Worm (Caenorhabditis elegans) whole organism, young adult: ENCODE data around the gene sre-5.

Experiments used
- B0019.2 ChIP-seq: fragments of 200-800 bp; sonication (Bioruptor generic); conservative IDR thresholded peaks from 2 replicates; pipeline ENCODE4 v1.3.6; 2022; ENCODE audit warnings: missing genetic modification reagents, missing genetic modification characterization, missing compliant biosample characterization
- C06A6.2 ChIP-seq: fragments of 200-800 bp; sonication (Bioruptor generic); conservative IDR thresholded peaks from 2 replicates; pipeline ENCODE4 v1.3.6; 2022; ENCODE audit warnings: missing genetic modification characterization, missing compliant biosample characterization
- F55B11.4 ChIP-seq: sonication (generic microtip); optimal IDR thresholded peaks from 2 replicates; lab custom pipeline; 2016; ENCODE audit warnings: missing compliant biosample characterization, missing genetic modification characterization, borderline replicate concordance; ENCODE audit not compliant: insufficient read depth
- F57C9.4 ChIP-seq: sonication (generic microtip); optimal IDR thresholded peaks from 2 replicates; lab custom pipeline; 2017; ENCODE audit warnings: mild to moderate bottlenecking, missing genetic modification characterization, missing compliant biosample characterization
- K12H6.12 ChIP-seq: fragments of 200-800 bp; sonication (Bioruptor generic); optimal IDR thresholded peaks from 2 replicates; lab custom pipeline; 2018; ENCODE audit warnings: mild to moderate bottlenecking, missing genetic modification characterization, missing compliant biosample characterization
- T07F8.4 ChIP-seq: sonication (generic microtip); optimal IDR thresholded peaks from 2 replicates; lab custom pipeline; 2016; ENCODE audit warnings: mild to moderate bottlenecking, missing genetic modification characterization, moderate library complexity, missing compliant biosample characterization
- Y53F4B.3 ChIP-seq: fragments of 200-800 bp; sonication (Bioruptor generic); IDR thresholded peaks from 2 replicates; pipeline ENCODE4 v1.3.6; 2022; ENCODE audit warnings: missing genetic modification reagents, missing genetic modification characterization, missing compliant biosample characterization
- akir-1 ChIP-seq: fragments of 200-800 bp; sonication (Bioruptor generic); optimal IDR thresholded peaks from 2 replicates; lab custom pipeline; 2018; ENCODE audit warnings: mild to moderate bottlenecking, missing genetic modification characterization, moderate library complexity, missing compliant biosample characterization
- aptf-2 ChIP-seq: fragments of 200-800 bp; sonication (Bioruptor generic); conservative IDR thresholded peaks from 2 replicates; pipeline ENCODE4 v1.3.6; 2022; ENCODE audit warnings: missing genetic modification reagents, missing genetic modification characterization, missing compliant biosample characterization
- bed-2 ChIP-seq: fragments of 200-800 bp; sonication (Bioruptor generic); IDR thresholded peaks from 2 replicates; pipeline ENCODE4 v1.3.6; 2022; ENCODE audit warnings: missing genetic modification reagents, missing genetic modification characterization, missing compliant biosample characterization
- cebp-1 ChIP-seq, 2 experiments: fragments of 200-800 bp in 1 of 2; sonication (Bioruptor generic) in 1 of 2; sonication (generic microtip) in 1 of 2; IDR thresholded peaks in 1 of 2; optimal IDR thresholded peaks in 1 of 2; 2 replicates each; pipeline versions ENCODE4 v1.3.6 to Lab custom; 2017 to 2022; ENCODE audit warnings: missing compliant biosample characterization in 2 of 2, missing genetic modification characterization in 2 of 2, mild to moderate bottlenecking in 1 of 2, missing genetic modification reagents in 1 of 2, moderate library complexity in 1 of 2
- ceh-58 ChIP-seq: fragments of 200-800 bp; sonication (Bioruptor generic); IDR thresholded peaks from 2 replicates; pipeline ENCODE4 v1.3.6; 2022; ENCODE audit warnings: missing genetic modification characterization, missing compliant biosample characterization
- ceh-91 ChIP-seq: fragments of 200-800 bp; sonication (Bioruptor generic); IDR thresholded peaks from 2 replicates; pipeline ENCODE4 v1.3.6; 2022; ENCODE audit warnings: missing genetic modification reagents, missing genetic modification characterization, missing compliant biosample characterization
- chd-7 ChIP-seq: sonication (generic microtip); optimal IDR thresholded peaks from 2 replicates; lab custom pipeline; 2016; ENCODE audit warnings: mild to moderate bottlenecking, missing genetic modification characterization, moderate library complexity, missing compliant biosample characterization
- dox-1 ChIP-seq: fragments of 200-800 bp; sonication (Bioruptor generic); IDR thresholded peaks from 2 replicates; pipeline ENCODE4 v1.3.6; 2022; ENCODE audit warnings: missing genetic modification reagents, missing genetic modification characterization, missing compliant biosample characterization
- efl-1 ChIP-seq: fragments of 150-350 bp; optimal IDR thresholded peaks from 2 replicates; lab custom pipeline; 2014; ENCODE audit warnings: missing biosample characterization, missing genetic modification reagents, missing genetic modification characterization
- egl-18 ChIP-seq: fragments of 200-800 bp; sonication (Bioruptor generic); IDR thresholded peaks from 2 replicates; pipeline ENCODE4 v1.3.6; 2022; ENCODE audit warnings: missing genetic modification reagents, missing genetic modification characterization, missing compliant biosample characterization
- egl-44 ChIP-seq: fragments of 200-800 bp; sonication (Bioruptor generic); IDR thresholded peaks from 2 replicates; pipeline ENCODE4 v1.3.6; 2022; ENCODE audit warnings: missing genetic modification reagents, missing genetic modification characterization, missing compliant biosample characterization
- egrh-3 ChIP-seq: fragments of 200-800 bp; sonication (Bioruptor generic); IDR thresholded peaks from 2 replicates; pipeline ENCODE4 v1.3.6; 2022; ENCODE audit warnings: missing genetic modification reagents, missing genetic modification characterization, missing compliant biosample characterization
- ekl-4 ChIP-seq: fragments of 200-800 bp; sonication (Bioruptor generic); IDR thresholded peaks from 2 replicates; pipeline ENCODE4 v1.3.6; 2022; ENCODE audit warnings: missing genetic modification reagents, missing genetic modification characterization, missing compliant biosample characterization
- hlh-26 ChIP-seq: fragments of 200-800 bp; sonication (Bioruptor generic); conservative IDR thresholded peaks from 2 replicates; pipeline ENCODE4 v1.3.6; 2022; ENCODE audit warnings: missing genetic modification reagents, missing genetic modification characterization, missing compliant biosample characterization
- lag-1 ChIP-seq: fragments of 200-800 bp; sonication (Bioruptor generic); IDR thresholded peaks from 2 replicates; pipeline ENCODE4 v1.3.6; 2022; ENCODE audit warnings: missing genetic modification reagents, missing genetic modification characterization, missing compliant biosample characterization
- let-607 ChIP-seq, 2 experiments: fragments of 200-800 bp in 1 of 2; sonication (Bioruptor generic) in 1 of 2; sonication (generic microtip) in 1 of 2; optimal IDR thresholded peaks; 2 replicates each; lab custom pipeline; 2016 to 2018; ENCODE audit warnings: mild to moderate bottlenecking in 2 of 2, missing compliant biosample characterization in 2 of 2, missing genetic modification characterization in 2 of 2, moderate library complexity in 2 of 2, missing genotype in 1 of 2
- lin-26 ChIP-seq: fragments of 200-800 bp; sonication (Bioruptor generic); IDR thresholded peaks from 2 replicates; pipeline ENCODE4 v1.3.6; 2022; ENCODE audit warnings: missing genetic modification reagents, missing genetic modification characterization, missing compliant biosample characterization
- lin-40 ChIP-seq: sonication (generic microtip); optimal IDR thresholded peaks from 2 replicates; lab custom pipeline; 2016; ENCODE audit warnings: missing genetic modification characterization, mild to moderate bottlenecking, missing compliant biosample characterization, missing genotype, missing genetic modification reagents
- lin-54 ChIP-seq: fragments of 200-800 bp; sonication (Bioruptor generic); optimal IDR thresholded peaks from 2 replicates; lab custom pipeline; 2018; ENCODE audit warnings: mild to moderate bottlenecking, missing genetic modification characterization, missing compliant biosample characterization
- mel-28 ChIP-seq: sonication (generic microtip); optimal IDR thresholded peaks from 2 replicates; lab custom pipeline; 2016; ENCODE audit warnings: borderline replicate concordance, mild to moderate bottlenecking, missing genetic modification characterization, missing compliant biosample characterization
- mes-4 ChIP-seq: sonication (generic microtip); optimal IDR thresholded peaks from 2 replicates; lab custom pipeline; 2016; ENCODE audit warnings: missing genotype, missing genetic modification characterization, missing compliant biosample characterization
- mxl-1 ChIP-seq: sonication (generic microtip); optimal IDR thresholded peaks from 2 replicates; lab custom pipeline; 2016; ENCODE audit warnings: missing genetic modification characterization, missing compliant biosample characterization
- nfya-2 ChIP-seq: fragments of 200-800 bp; sonication (Bioruptor generic); IDR thresholded peaks from 2 replicates; pipeline ENCODE4 v1.3.6; 2022; ENCODE audit warnings: missing genetic modification reagents, missing genetic modification characterization, missing compliant biosample characterization
- nfyb-1 ChIP-seq: fragments of 200-800 bp; sonication (Bioruptor generic); IDR thresholded peaks from 2 replicates; pipeline ENCODE4 v1.3.6; 2022; ENCODE audit warnings: missing genetic modification reagents, missing genetic modification characterization, missing compliant biosample characterization
- nhr-80 ChIP-seq: sonication (generic microtip); optimal IDR thresholded peaks from 2 replicates; lab custom pipeline; 2016; ENCODE audit warnings: missing genetic modification characterization, missing compliant biosample characterization
- rec-8 ChIP-seq, 2 experiments: sonication (generic microtip); optimal IDR thresholded peaks; 2 replicates each; lab custom pipeline; 2016; ENCODE audit warnings: mild to moderate bottlenecking in 2 of 2, missing genetic modification characterization in 2 of 2, missing genetic modification reagents in 2 of 2, missing genotype in 2 of 2, missing biosample characterization in 1 of 2, missing compliant biosample characterization in 1 of 2, moderate library complexity in 1 of 2
- sea-2 ChIP-seq: fragments of 200-800 bp; sonication (Bioruptor generic); IDR thresholded peaks from 2 replicates; pipeline ENCODE4 v1.3.6; 2022; ENCODE audit warnings: missing genetic modification characterization, missing compliant biosample characterization
- snpc-1.1 ChIP-seq: sonication (generic microtip); optimal IDR thresholded peaks from 2 replicates; lab custom pipeline; 2017; ENCODE audit warnings: missing genetic modification characterization, mild to moderate bottlenecking, missing compliant biosample characterization, antibody characterized with exemption, moderate library complexity, missing genotype, missing genetic modification reagents; ENCODE audit not compliant: insufficient read depth
- snpc-1.3 ChIP-seq: sonication (generic microtip); optimal IDR thresholded peaks from 2 replicates; lab custom pipeline; 2017; ENCODE audit warnings: missing genetic modification characterization, mild to moderate bottlenecking, missing compliant biosample characterization, antibody characterized with exemption, moderate library complexity, missing genotype, missing genetic modification reagents; ENCODE audit not compliant: insufficient read depth
- somi-1 ChIP-seq: fragments of 200-800 bp; sonication (Bioruptor generic); optimal IDR thresholded peaks from 2 replicates; lab custom pipeline; 2018; ENCODE audit warnings: mild to moderate bottlenecking, missing genetic modification characterization, missing compliant biosample characterization
- zfh-2 ChIP-seq: fragments of 200-800 bp; sonication (Bioruptor generic); conservative IDR thresholded peaks from 2 replicates; pipeline ENCODE4 v1.3.6; 2022; ENCODE audit warnings: missing genetic modification reagents, missing genetic modification characterization, missing compliant biosample characterization
- zim-3 ChIP-seq: sonication (generic microtip); optimal IDR thresholded peaks from 2 replicates; lab custom pipeline; 2017; ENCODE audit warnings: mild to moderate bottlenecking, missing genetic modification characterization, moderate library complexity, missing compliant biosample characterization
- ztf-3 ChIP-seq: fragments of 200-800 bp; sonication (Bioruptor generic); optimal IDR thresholded peaks from 2 replicates; lab custom pipeline; 2018; ENCODE audit warnings: mild to moderate bottlenecking, missing genetic modification characterization, missing compliant biosample characterization
- ztf-6 ChIP-seq: fragments of 200-800 bp; sonication (Bioruptor generic); IDR thresholded peaks from 2 replicates; pipeline ENCODE4 v1.3.6; 2022; ENCODE audit warnings: missing genetic modification reagents, missing genetic modification characterization, missing compliant biosample characterization

Gene sre-5

ce11 chrIV:3599958-3600357 lies 35.0 kb downstream of the sre-5 start, which contains the start of gene Y37E11B.7:
Y37E11B.7 (minus strand) TSS chrIV:3600164.
- TF ChIP-seq mxl-1 (tag; lab: Kevin White, UChicago) (no peak), rec-8 (tag; optimal IDR thresholded peaks at IDR 0.05; lab: Kevin White, UChicago) (no peak), lag-1 (GFP tag; lab: Robert Waterston, UW) (no peak), sea-2 (GFP tag; lab: Robert Waterston, UW) (no peak), ekl-4 (no peak), Y53F4B.3 (GFP tag; lab: Robert Waterston, UW) (no peak), egl-44 (GFP tag; lab: Robert Waterston, UW) (no peak), hlh-26 (GFP tag; lab: Robert Waterston, UW) (no peak)

- TF ChIP-seq zfh-2 (GFP tag; lab: Robert Waterston, UW), result peak; percentile 72
- TF ChIP-seq Y53F4B.3 (GFP tag; lab: Robert Waterston, UW), result no peak
- TF ChIP-seq egrh-3 (GFP tag; lab: Robert Waterston, UW), result peak; percentile 23; the same call in 1 of the 2 replicates
Measured at ce11 chrIV:3601846-3602245, 36.8 kb downstream of the sre-5 start.

ce11 chrIV:3604104-3604503 lies 39.1 kb downstream of the sre-5 start:
- TF ChIP-seq nhr-80 (no peak), ztf-3 (no peak), efl-1 (GFP tag; lab: Kevin White, UChicago) (no peak), egl-18 (GFP tag; lab: Robert Waterston, UW) (no peak), nfya-2 (no peak), K12H6.12 (no peak), bed-2 (GFP tag; lab: Robert Waterston, UW) (no peak), F55B11.4 (tag; lab: Kevin White, UChicago) (no peak), ztf-6 (GFP tag; lab: Robert Waterston, UW) (no peak), chd-7 (no peak), ceh-58 (GFP tag; lab: Robert Waterston, UW) (no peak), F57C9.4 (no peak), nfyb-1 (no peak), T07F8.4 (tag; lab: Kevin White, UChicago) (no peak), zfh-2 (GFP tag; lab: Robert Waterston, UW) (peak; percentile 78), dox-1 (GFP tag; lab: Robert Waterston, UW) (peak; percentile 12; the same call in 1 of the 2 replicates), egrh-3 (GFP tag; lab: Robert Waterston, UW) (peak; percentile 55; the same call in 1 of the 2 replicates), lin-26 (no peak), lin-40 (tag; lab: Kevin White, UChicago) (no peak), mel-28 (tag; lab: Kevin White, UChicago) (no peak), C06A6.2 (GFP tag; lab: Robert Waterston, UW) (no peak), lin-54 (GFP tag; lab: Kevin White, UChicago) (no peak), ceh-91 (no peak)

- TF ChIP-seq zim-3 (tag; lab: Kevin White, UChicago) (no peak), B0019.2 (GFP tag; lab: Robert Waterston, UW) (no peak), mes-4 (tag; lab: Kevin White, UChicago) (no peak), aptf-2 (GFP tag; lab: Robert Waterston, UW) (no peak), cebp-1 (GFP tag; IDR thresholded peaks at IDR 0.05; lab: Robert Waterston, UW) (no peak), cebp-1 (tag; optimal IDR thresholded peaks at IDR 0.05; lab: Kevin White, UChicago) (peak; percentile 49), snpc-1.3 (tag; lab: Kevin White, UChicago) (no peak), somi-1 (GFP tag; lab: Kevin White, UChicago) (no peak), let-607 (tag; optimal IDR thresholded peaks at IDR 0.05; lab: Kevin White, UChicago) (peak in 1 of 2 experiments; percentile 11), nhr-80 (peak; percentile 28), akir-1 (GFP tag; lab: Kevin White, UChicago) (no peak), snpc-1.1 (tag; lab: Kevin White, UChicago) (no peak), ceh-91 (no peak)
- TF ChIP-seq, all 124 proteins: peak for 3
Measured at ce11 chrIV:3606285-3606834, 41.4 kb downstream of the sre-5 start, which contains the start of the genes Y37E11B.10 and kgb-2. Y37E11B.10 (minus strand) TSS chrIV:3606466. kgb-2 (plus strand) TSS chrIV:3606784.
